Fruit fly (Drosophila melanogaster) whole organism, pupa: ENCODE results near the gene Ir25a.
A peak's percentile ranks its signal among the peaks of the same experiment; 100 is the strongest.

ENCODE experiments used
- CG10348 ChIP-seq: fragments of 200-800 bp; sonication (Bioruptor generic); IDR thresholded peaks from 2 replicates; pipeline ENCODE4 v1.3.6; 2022; ENCODE audit warnings: missing biosample characterization, missing genetic modification characterization
- CG12605 ChIP-seq: fragments of 200-800 bp; sonication (Bioruptor generic); IDR thresholded peaks from 2 replicates; pipeline ENCODE4 v1.3.6; 2022; ENCODE audit warnings: missing biosample characterization, missing genetic modification characterization
- CG13204 ChIP-seq: fragments of 200-800 bp; sonication (Bioruptor generic); optimal IDR thresholded peaks from 2 replicates; lab custom pipeline; 2018; ENCODE audit warnings: missing biosample characterization, mild to moderate bottlenecking, missing genetic modification characterization, moderate library complexity
- CG14655 ChIP-seq: fragments of 200-800 bp; sonication (Bioruptor generic); optimal IDR thresholded peaks from 3 replicates; lab custom pipeline; 2017; ENCODE audit warnings: mild to moderate bottlenecking, missing biosample characterization, missing genetic modification reagents, missing genetic modification characterization
- CG15710 ChIP-seq: fragments of 200-800 bp; sonication (Bioruptor generic); optimal IDR thresholded peaks from 2 replicates; lab custom pipeline; 2018; ENCODE audit warnings: missing biosample characterization, mild to moderate bottlenecking, missing genetic modification characterization, moderate library complexity
- CG17806 ChIP-seq: fragments of 200-800 bp; sonication (Bioruptor generic); optimal IDR thresholded peaks from 2 replicates; lab custom pipeline; 2018; ENCODE audit warnings: missing biosample characterization, mild to moderate bottlenecking, missing genetic modification characterization, moderate library complexity
- CG32121 ChIP-seq: fragments of 200-800 bp; sonication (Bioruptor generic); IDR thresholded peaks from 2 replicates; pipeline ENCODE4 v1.3.6; 2022; ENCODE audit warnings: missing biosample characterization, missing genetic modification characterization
- CG34367 ChIP-seq: fragments of 200-800 bp; sonication (Bioruptor generic); optimal IDR thresholded peaks from 2 replicates; lab custom pipeline; 2018; ENCODE audit warnings: missing biosample characterization, mild to moderate bottlenecking, missing genetic modification characterization
- CG4496 ChIP-seq: fragments of 200-800 bp; sonication (Bioruptor generic); IDR thresholded peaks from 3 replicates; pipeline ENCODE4 v1.3.6; 2022; ENCODE audit warnings: missing biosample characterization, missing genetic modification characterization
- CG8159 ChIP-seq: fragments of 200-800 bp; sonication (Bioruptor generic); optimal IDR thresholded peaks from 3 replicates; lab custom pipeline; 2018; ENCODE audit warnings: missing biosample characterization, mild to moderate bottlenecking, missing genetic modification characterization, moderate library complexity
- CG8301 ChIP-seq: fragments of 200-800 bp; sonication (Bioruptor generic); optimal IDR thresholded peaks from 2 replicates; lab custom pipeline; 2018; ENCODE audit warnings: missing biosample characterization, mild to moderate bottlenecking, missing genetic modification characterization
- CG9948 ChIP-seq: fragments of 200-800 bp; sonication (Bioruptor generic); optimal IDR thresholded peaks from 2 replicates; lab custom pipeline; 2018; ENCODE audit warnings: missing biosample characterization, mild to moderate bottlenecking, missing genetic modification characterization, moderate library complexity
- D1 ChIP-seq: fragments of 200-800 bp; sonication (Bioruptor generic); optimal IDR thresholded peaks from 2 replicates; lab custom pipeline; 2018; ENCODE audit warnings: missing biosample characterization, mild to moderate bottlenecking, missing genetic modification characterization, moderate library complexity
- EcR ChIP-seq: fragments of 200-800 bp; sonication (Bioruptor generic); optimal IDR thresholded peaks from 3 replicates; lab custom pipeline; 2019; ENCODE audit warnings: missing biosample characterization, missing genetic modification characterization, mild to moderate bottlenecking, moderate library complexity, missing genetic modification reagents
- Ets98B ChIP-seq: fragments of 200-800 bp; sonication (Bioruptor generic); IDR thresholded peaks from 2 replicates; pipeline ENCODE4 v1.3.6; 2022; ENCODE audit warnings: missing biosample characterization, missing genetic modification characterization
- Pif1A ChIP-seq: fragments of 200-800 bp; sonication (Bioruptor generic); optimal IDR thresholded peaks from 3 replicates; lab custom pipeline; 2016; ENCODE audit warnings: missing biosample characterization, missing genetic modification characterization
- Pif1B ChIP-seq: fragments of 200-800 bp; sonication (Bioruptor generic); optimal IDR thresholded peaks from 3 replicates; lab custom pipeline; 2016; ENCODE audit warnings: missing biosample characterization, missing genetic modification characterization
- Snoo ChIP-seq: fragments of 200-800 bp; sonication (Bioruptor generic); optimal IDR thresholded peaks from 3 replicates; lab custom pipeline; 2017; ENCODE audit warnings: missing biosample characterization, mild to moderate bottlenecking, missing genetic modification characterization, inconsistent platforms
- fd96Ca ChIP-seq: fragments of 200-800 bp; sonication (Bioruptor generic); IDR thresholded peaks from 3 replicates; pipeline ENCODE4 v1.3.6; 2022; ENCODE audit warnings: missing biosample characterization, missing genetic modification characterization
- gl ChIP-seq: fragments of 200-800 bp; sonication (Bioruptor generic); optimal IDR thresholded peaks from 2 replicates; lab custom pipeline; 2018; ENCODE audit warnings: missing biosample characterization, mild to moderate bottlenecking, missing genetic modification characterization
- rn ChIP-seq: fragments of 200-800 bp; sonication (Bioruptor generic); IDR thresholded peaks from 2 replicates; pipeline ENCODE4 v1.3.6; 2022; ENCODE audit warnings: missing biosample characterization, missing genetic modification characterization

Gene Ir25a

DNA sequence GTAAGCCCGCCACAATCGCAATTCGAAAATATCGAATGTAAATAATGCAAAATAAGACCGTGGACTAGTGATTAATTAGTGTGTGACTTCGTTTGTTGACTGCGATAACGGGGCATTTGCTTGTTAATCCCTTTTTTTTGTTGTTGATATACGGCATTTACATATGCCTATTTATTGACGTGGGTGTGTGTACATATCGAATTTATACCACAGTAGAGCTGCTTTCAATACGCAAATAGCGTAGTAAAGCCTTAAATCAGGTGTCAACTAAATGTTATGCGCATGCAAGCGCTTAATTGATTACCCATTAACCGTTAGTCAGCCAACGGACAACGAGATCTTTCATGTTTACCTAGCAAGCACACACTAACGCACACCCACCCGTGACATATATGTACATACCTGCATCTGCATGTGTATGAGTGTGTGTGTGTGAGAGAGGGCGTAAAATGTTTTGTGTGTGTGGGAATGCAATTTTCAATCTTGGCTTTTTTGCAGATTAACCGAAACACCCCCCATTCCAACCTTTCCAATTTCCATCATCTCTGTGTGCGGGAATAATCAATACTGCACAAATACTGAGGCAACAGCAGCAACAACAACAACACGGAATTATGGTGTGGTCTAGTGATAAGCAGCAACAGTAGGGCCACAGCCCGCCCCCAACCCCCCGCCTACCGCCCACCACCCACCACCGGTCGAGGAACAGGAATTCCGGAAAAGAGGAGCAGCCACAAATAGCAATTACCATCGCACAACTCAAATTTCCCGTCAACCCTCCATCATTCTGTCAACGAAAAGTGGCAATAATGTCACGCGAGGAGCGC lies 3.6 kb upstream of the Ir25a start:
- TF ChIP-seq CG10348 (GFP tag; lab: Robert Waterston, UW), result no peak
- TF ChIP-seq CG17806 (tag; lab: Kevin White, UChicago), result no peak
- TF ChIP-seq CG4496 (GFP tag; lab: Robert Waterston, UW), result no peak
- TF ChIP-seq EcR, result no peak
- TF ChIP-seq D1, result no peak
- TF ChIP-seq CG9948 (tag; lab: Kevin White, UChicago), result no peak
- no peak for TF ChIP-seq Ets98B (GFP tag; lab: Robert Waterston, UW)
- TF ChIP-seq Pif1B, result no peak
- TF ChIP-seq CG8301 (tag; lab: Kevin White, UChicago), result no peak
- TF ChIP-seq Pif1A (GFP tag; lab: Kevin White, UChicago), result no peak
- TF ChIP-seq CG8159 (tag; lab: Kevin White, UChicago), result no peak

DNA sequence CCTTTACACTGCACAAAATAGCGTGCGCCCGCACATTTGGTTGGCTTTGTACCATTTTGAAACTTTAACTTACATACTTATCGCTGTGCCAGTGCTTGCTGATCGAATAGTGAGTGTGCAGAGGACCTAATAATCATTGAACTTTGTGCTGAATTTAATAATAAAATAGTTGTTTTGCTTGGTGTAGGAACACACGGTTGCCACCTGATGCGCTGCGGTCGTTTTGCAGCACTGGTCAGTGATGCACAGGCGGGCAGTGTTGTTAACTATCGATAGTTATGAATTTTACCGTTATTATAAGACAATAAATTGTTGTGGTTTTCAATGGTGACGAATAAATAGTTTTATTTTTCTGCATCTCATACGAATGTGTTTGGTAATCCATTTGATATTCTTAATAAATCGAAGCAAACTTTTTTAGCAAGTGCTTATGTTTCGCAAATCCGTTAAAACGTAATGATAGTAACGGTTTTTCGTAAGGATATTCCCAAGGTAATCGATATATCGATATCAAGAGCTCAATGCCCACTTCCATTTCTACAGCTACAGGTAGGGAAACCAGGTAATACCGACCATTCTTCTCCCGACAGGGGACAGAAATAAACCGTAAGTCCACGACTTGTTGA lies 2.8 kb upstream of the Ir25a start, which contains the start of the genes tank and CG12194:
Gene tank, minus strand, starts transcription at position 228 of the 626 bp plus-strand sequence.
Gene CG12194, plus strand, starts transcription at position 576 of the 626 bp plus-strand sequence.
- TF ChIP-seq CG12605 (GFP tag; lab: Robert Waterston, UW) (peak; percentile 99), Pif1A (GFP tag; lab: Kevin White, UChicago) (peak; percentile 100), EcR (peak; percentile 29), CG32121 (peak; percentile 100), gl (tag; lab: Kevin White, UChicago) (peak; percentile 97), CG13204 (no peak), CG17806 (tag; lab: Kevin White, UChicago) (peak; percentile 99), D1 (no peak), CG15710 (tag; lab: Kevin White, UChicago) (peak; percentile 96), CG34367 (tag; lab: Kevin White, UChicago) (peak; percentile 99), Snoo (tag; lab: Kevin White, UChicago) (peak; percentile 98), CG8301 (tag; lab: Kevin White, UChicago) (peak; percentile 100), CG9948 (tag; lab: Kevin White, UChicago) (peak; percentile 99), CG14655 (peak; percentile 100), CG4496 (GFP tag; lab: Robert Waterston, UW) (peak; percentile 100), rn (GFP tag; lab: Robert Waterston, UW) (peak; percentile 99), Ets98B (GFP tag; lab: Robert Waterston, UW) (peak; percentile 100), CG10348 (GFP tag; lab: Robert Waterston, UW) (peak; percentile 99), Pif1B (peak; percentile 99), CG8159 (tag; lab: Kevin White, UChicago) (peak; percentile 97), fd96Ca (peak; percentile 100)

DNA sequence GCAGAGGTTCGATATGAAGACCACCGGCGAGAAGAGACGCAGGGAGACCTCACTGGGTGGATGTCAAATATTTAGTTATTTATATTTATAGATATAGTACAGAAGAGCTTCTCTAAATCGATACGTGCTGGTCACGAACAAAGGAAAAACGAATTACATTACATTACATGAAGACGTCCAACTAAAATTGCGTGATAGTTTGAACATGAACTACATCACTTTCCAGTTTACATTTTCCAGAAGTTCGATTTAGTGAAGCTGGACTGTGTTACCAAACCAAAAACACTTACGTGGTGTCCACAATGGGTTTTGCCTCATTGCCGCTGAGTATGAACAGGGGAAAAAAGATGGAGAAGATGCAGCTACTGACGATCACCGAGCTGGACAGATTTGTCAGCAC lies 1.1 kb upstream of the Ir25a start:
- TF ChIP-seq CG4496 (GFP tag; lab: Robert Waterston, UW), result 0 out of 3 replicates have a peak, but pooled peaks have one; percentile 36
- no peak for TF ChIP-seq Snoo (tag; lab: Kevin White, UChicago)
- TF ChIP-seq D1, result no peak
- no peak for TF ChIP-seq CG15710 (tag; lab: Kevin White, UChicago)
- 0 out of 2 replicates have a peak, but pooled peaks have one; percentile 22 for TF ChIP-seq Ets98B (GFP tag; lab: Robert Waterston, UW)
- TF ChIP-seq CG8159 (tag; lab: Kevin White, UChicago), result no peak

DNA sequence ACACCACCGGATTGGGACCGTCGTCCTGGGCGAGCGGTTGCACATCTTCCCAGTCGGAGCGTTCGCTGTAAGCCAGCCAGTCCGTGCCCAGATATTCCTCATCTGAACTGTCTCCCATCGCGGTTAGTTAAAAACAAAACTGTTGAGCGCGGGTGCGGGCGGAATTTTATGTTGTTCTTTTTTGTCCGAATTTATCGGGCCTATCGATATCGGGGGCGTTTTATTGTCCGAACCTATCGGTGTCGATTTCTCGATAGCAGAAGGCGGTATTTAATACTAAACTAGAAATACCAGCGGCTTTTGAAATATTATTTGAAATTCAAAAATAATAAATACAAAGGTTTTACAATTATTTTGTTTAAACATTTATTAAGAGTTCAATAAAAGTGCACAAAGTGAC lies 4.6 kb downstream of the Ir25a start, which contains the start of gene Fnta:
Gene Fnta, minus strand, starts transcription at position 204 of the 400 bp plus-strand sequence.
- TF ChIP-seq gl (tag; lab: Kevin White, UChicago), result no peak
- no peak for TF ChIP-seq Ets98B (GFP tag; lab: Robert Waterston, UW)
- TF ChIP-seq Pif1B, result no peak
- TF ChIP-seq CG4496 (GFP tag; lab: Robert Waterston, UW), result peak; percentile 25; the same call in 2 of the 3 replicates
- peak; percentile 30 for TF ChIP-seq EcR
- no peak for TF ChIP-seq CG8301 (tag; lab: Kevin White, UChicago)
- TF ChIP-seq CG32121, result no peak
- TF ChIP-seq CG9948 (tag; lab: Kevin White, UChicago), result no peak
- TF ChIP-seq CG8159 (tag; lab: Kevin White, UChicago), result no peak
- TF ChIP-seq, all 21 proteins: peak for 2

DNA sequence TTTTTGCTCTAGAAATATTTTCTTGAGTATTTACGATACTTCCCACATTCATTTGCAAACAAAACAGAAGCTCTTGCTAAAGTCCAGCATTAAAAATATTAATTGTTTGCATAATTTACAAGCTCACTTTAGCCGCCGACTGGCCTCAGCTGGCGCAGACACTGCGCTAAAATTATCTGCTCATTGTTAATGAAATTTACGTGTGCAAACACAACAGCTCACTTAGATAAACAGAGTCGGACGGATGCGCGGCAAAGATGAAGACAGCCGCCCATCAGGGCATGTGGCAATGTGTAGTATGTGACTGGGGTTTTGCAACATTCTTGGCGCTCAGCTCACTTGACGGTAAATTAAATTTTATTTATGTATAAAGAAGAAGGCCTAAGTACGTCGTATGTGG lies 6.1 kb downstream of the Ir25a start:
- TF ChIP-seq Snoo (tag; lab: Kevin White, UChicago), result no peak
- TF ChIP-seq D1, result no peak
- TF ChIP-seq CG15710 (tag; lab: Kevin White, UChicago), result no peak
- TF ChIP-seq Pif1A (GFP tag; lab: Kevin White, UChicago), result no peak
- no peak for TF ChIP-seq CG4496 (GFP tag; lab: Robert Waterston, UW)
- TF ChIP-seq CG10348 (GFP tag; lab: Robert Waterston, UW), result no peak
- TF ChIP-seq CG12605 (GFP tag; lab: Robert Waterston, UW), result no peak
- TF ChIP-seq fd96Ca, result no peak

DNA sequence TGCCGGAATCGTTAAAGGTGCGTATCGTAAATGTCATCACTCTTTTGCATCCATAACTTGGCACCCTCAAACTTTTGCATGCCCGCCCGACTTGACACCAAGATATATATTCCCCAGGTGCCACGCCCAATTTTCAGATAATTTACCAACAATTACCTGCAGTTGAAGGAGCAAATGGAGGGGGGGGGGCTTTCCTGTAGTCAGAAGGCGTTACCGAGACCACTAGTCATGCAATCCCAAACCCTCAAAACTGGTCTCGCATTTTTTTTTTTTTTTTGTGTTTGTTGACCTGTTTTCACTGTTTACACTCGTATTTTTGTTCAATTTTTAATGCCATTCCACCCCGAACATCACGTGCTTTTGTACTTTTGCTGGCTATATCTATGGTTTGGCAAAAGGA lies 9.4 kb downstream of the Ir25a start:
- TF ChIP-seq EcR (peak; percentile 21), gl (tag; lab: Kevin White, UChicago) (no peak)
- TF ChIP-seq, all 21 proteins: peak for 1
